Worm (Caenorhabditis elegans): ENCODE data around the gene mrps-11.

mrps-11 gene

DNA sequence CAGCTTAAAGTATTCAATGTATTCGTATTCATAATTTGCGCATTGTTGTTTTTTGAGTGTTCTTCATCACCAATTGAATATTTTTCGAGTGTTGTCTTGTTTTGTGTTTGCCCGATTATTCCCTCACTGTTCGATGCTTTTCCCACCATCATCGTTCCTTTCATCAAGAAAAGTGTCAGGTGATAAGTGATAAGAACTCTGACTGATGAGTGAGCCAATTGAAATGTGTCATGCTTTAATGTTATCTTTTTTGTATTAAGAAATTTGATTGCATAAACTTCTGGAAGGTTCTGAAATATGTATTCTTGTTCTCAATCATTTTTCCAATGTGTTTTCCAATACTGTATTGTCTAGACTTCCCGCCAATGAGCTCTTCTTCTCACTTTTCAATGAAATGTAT, 19.1 kb downstream of the mrps-11 start:
- TF ChIP-seq snpc-4 (GFP tag; optimal IDR thresholded peaks at IDR 0.05) (no peak), snpc-4 (tag; optimal IDR thresholded peaks at IDR 0.05) (peak in 1 of 4 experiments; percentile 13), cebp-1 (GFP tag; IDR thresholded peaks at IDR 0.05) (no peak), cebp-1 (tag; optimal IDR thresholded peaks at IDR 0.05) (peak; percentile 57), hsf-1 (GFP tag; IDR thresholded peaks at IDR 0.05) (peak; percentile 25; the same call in 1 of the 2 replicates), let-607 (tag; optimal IDR thresholded peaks at IDR 0.05) (peak in 1 of 2 experiments; percentile 6), bed-1 (GFP tag; IDR thresholded peaks at IDR 0.05) (no peak), F49E8.2 (tag; optimal IDR thresholded peaks at IDR 0.05; ENCODE audit: insufficient read depth) (no peak), F37B4.10 (GFP tag; IDR thresholded peaks at IDR 0.05) (no peak), unc-62 (GFP tag; optimal IDR thresholded peaks at IDR 0.05) (no peak), nhr-80 (tag; optimal IDR thresholded peaks at IDR 0.05) (peak; percentile 72)

- TF ChIP-seq egl-44 (GFP tag; IDR thresholded peaks at IDR 0.05) (no peak), bed-2 (GFP tag; IDR thresholded peaks at IDR 0.05) (no peak), nhr-120 (GFP tag; IDR thresholded peaks at IDR 0.05) (no peak), dpl-1 (GFP tag; optimal IDR thresholded peaks at IDR 0.05) (no peak), lsy-27 (tag; optimal IDR thresholded peaks at IDR 0.05; ENCODE audit: borderline replicate concordance, insufficient read depth) (no peak), F10E7.11 (tag; optimal IDR thresholded peaks at IDR 0.05) (no peak), egl-18 (GFP tag; IDR thresholded peaks at IDR 0.05) (no peak), nhr-90 (tag; optimal IDR thresholded peaks at IDR 0.05) (no peak), egrh-3 (GFP tag; IDR thresholded peaks at IDR 0.05) (no peak), snpc-3.4 (tag; optimal IDR thresholded peaks at IDR 0.05) (no peak), nfyb-1 (GFP tag; IDR thresholded peaks at IDR 0.05) (no peak), ztf-28 (GFP tag; IDR thresholded peaks at IDR 0.05) (no peak), nhr-80 (tag; optimal IDR thresholded peaks at IDR 0.05) (no peak), repo-1 (tag; optimal IDR thresholded peaks at IDR 0.05) (no peak), pbrm-1 (GFP tag; IDR thresholded peaks at IDR 0.05) (no peak)
These were observed 24.1 kb downstream of the mrps-11 start for ce11 chrV:12470324-12470723.

DNA sequence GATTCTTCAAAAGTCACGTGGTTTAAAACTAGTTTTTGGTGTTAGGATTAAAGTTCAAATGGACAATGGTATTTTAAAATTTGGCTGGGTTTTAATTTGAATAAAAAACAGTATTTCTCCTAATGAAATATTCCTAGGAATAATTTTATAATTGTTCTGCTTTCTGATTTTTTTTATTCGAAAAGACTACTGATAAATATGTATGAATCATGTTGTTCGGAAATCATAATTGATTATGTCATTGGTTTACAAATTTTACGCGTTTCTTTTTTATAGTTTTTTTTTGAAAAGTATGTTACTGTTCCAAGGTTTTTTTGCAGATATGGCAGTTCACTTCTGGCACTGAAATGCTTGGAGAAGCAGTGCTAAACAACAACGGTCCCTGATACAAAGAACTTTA, 26.1 kb downstream of the mrps-11 start, which contains the start of gene F28C1.3:
TSS of gene F28C1.3 (plus strand) at position 301 of the 400 bp plus-strand sequence.
- no peak for TF ChIP-seq chd-7 (tag; optimal IDR thresholded peaks at IDR 0.05)
- no peak for TF ChIP-seq F57C9.4 (tag; optimal IDR thresholded peaks at IDR 0.05)
- TF ChIP-seq akir-1 (GFP tag; optimal IDR thresholded peaks at IDR 0.05) = no peak
- no peak for TF ChIP-seq lsy-27 (tag; optimal IDR thresholded peaks at IDR 0.05; ENCODE audit: borderline replicate concordance, insufficient read depth)
- TF ChIP-seq ekl-4 (GFP tag; IDR thresholded peaks at IDR 0.05) = no peak
- TF ChIP-seq K12H6.12 (tag; optimal IDR thresholded peaks at IDR 0.05) = no peak
- TF ChIP-seq aptf-2 (GFP tag; conservative IDR thresholded peaks at IDR 0.05) = no peak
- no peak for TF ChIP-seq ceh-27 (GFP tag; optimal IDR thresholded peaks at IDR 0.05)
- no peak for TF ChIP-seq ceh-100 (GFP tag; IDR thresholded peaks at IDR 0.05)
- TF ChIP-seq tbp1 (GFP tag; optimal IDR thresholded peaks at IDR 0.05) = no peak
- no peak for TF ChIP-seq F23B12.7 (tag; optimal IDR thresholded peaks at IDR 0.05; ENCODE audit: insufficient read depth)
- TF ChIP-seq let-526 (GFP tag; IDR thresholded peaks at IDR 0.05) = no peak
- no peak for TF ChIP-seq unc-130 (GFP tag; optimal IDR thresholded peaks at IDR 0.05)
- TF ChIP-seq egl-44 (GFP tag; IDR thresholded peaks at IDR 0.05) = no peak
